Worm (Caenorhabditis elegans) whole organism, L4/young adult: ENCODE measurements around the gene xpf-1.

Source experiments
- W03F9.2 ChIP-seq: fragments of 150-350 bp; optimal IDR thresholded peaks from 2 replicates; lab custom pipeline; 2014; ENCODE audit warnings: missing biosample characterization, missing genetic modification characterization
- him-1 ChIP-seq: sonication (generic microtip); optimal IDR thresholded peaks from 2 replicates; lab custom pipeline; 2016; ENCODE audit warnings: missing genotype, missing genetic modification reagents, missing genetic modification characterization, missing compliant biosample characterization

ce11 chrII:11742320-11742719 is 46.3 kb downstream of the xpf-1 start:
- no peak for TF ChIP-seq W03F9.2 (tag; lab: Kevin White, UChicago)
- TF ChIP-seq him-1 (tag; lab: Kevin White, UChicago): no peak
